Fruit fly (Drosophila melanogaster): ENCODE measurements around the gene CG34250.

dm6 chr3L:17496871-17497492 is 21.0 kb downstream of the CG34250 start:
- peak; percentile 15 for TF ChIP-seq Six4 (GFP tag; optimal IDR thresholded peaks at IDR 0.05)
- no peak for TF ChIP-seq CG12659 (GFP tag; optimal IDR thresholded peaks at IDR 0.05)
- no peak for TF ChIP-seq org-1 (GFP tag; optimal IDR thresholded peaks at IDR 0.05)
- TF ChIP-seq CG7786 (GFP tag; optimal IDR thresholded peaks at IDR 0.05), result no peak
- TF ChIP-seq Sox102F (GFP tag; optimal IDR thresholded peaks at IDR 0.05), result peak; percentile 47
- no peak for TF ChIP-seq al (GFP tag; IDR thresholded peaks at IDR 0.05)
- TF ChIP-seq mam (GFP tag; optimal IDR thresholded peaks at IDR 0.05), result no peak
- no peak for TF ChIP-seq CG34422 (GFP tag; IDR thresholded peaks at IDR 0.05)
- TF ChIP-seq CG4328 (GFP tag; optimal IDR thresholded peaks at IDR 0.05), result no peak
